Fruit fly (Drosophila melanogaster) Kc167 (cell line): Measurements from ENCODE around the gene Gapvd1.

Experiments used
- Myc ChIP-seq: fragments of >200 bp; optimal IDR thresholded peaks from 2 replicates; lab custom pipeline; 2017; ENCODE audit warnings: missing external identifiers
- Sin3A ChIP-seq: fragments of >200 bp; optimal IDR thresholded peaks from 2 replicates; lab custom pipeline; 2018; ENCODE audit warnings: missing external identifiers
- h ChIP-seq: fragments of >200 bp; optimal IDR thresholded peaks from 3 replicates; lab custom pipeline; 2018; ENCODE audit warnings: missing external identifiers
- insv ChIP-seq: fragments of >200 bp; optimal IDR thresholded peaks from 3 replicates; lab custom pipeline; 2018; ENCODE audit warnings: missing external identifiers
- psq ChIP-seq: fragments of >200 bp; optimal IDR thresholded peaks from 2 replicates; lab custom pipeline; 2017; ENCODE audit warnings: missing external identifiers
- ttk ChIP-seq: sonication (Bioruptor generic); optimal IDR thresholded peaks from 2 replicates; lab custom pipeline; 2017; ENCODE audit warnings: missing external identifiers

The Gapvd1 gene

dm6 chrX:11379747-11380146 is 54.6 kb downstream of the Gapvd1 start:
- no peak for TF ChIP-seq ttk (lab: Kevin White, UChicago)
- TF ChIP-seq Sin3A (lab: Kevin White, UChicago) = no peak
- TF ChIP-seq psq (lab: Kevin White, UChicago) = no peak
- no peak for TF ChIP-seq Myc (lab: Kevin White, UChicago)
- TF ChIP-seq insv = no peak
- no peak for TF ChIP-seq h (lab: Kevin White, UChicago)

dm6 chrX:11382588-11382987 is 57.4 kb downstream of the Gapvd1 start:
- TF ChIP-seq ttk (lab: Kevin White, UChicago) = no peak
- no peak for TF ChIP-seq h (lab: Kevin White, UChicago)
- no peak for TF ChIP-seq insv
- TF ChIP-seq Sin3A (lab: Kevin White, UChicago) = no peak
- no peak for TF ChIP-seq Myc (lab: Kevin White, UChicago)
- TF ChIP-seq psq (lab: Kevin White, UChicago) = no peak

- no peak for TF ChIP-seq insv
- no peak for TF ChIP-seq ttk (lab: Kevin White, UChicago)
Observed at dm6 chrX:11383530-11383929, 58.3 kb downstream of the Gapvd1 start.
